Worm (Caenorhabditis elegans): ENCODE results near the gene F38B6.7.

Gene F38B6.7

ce11 chrX:6736358-6736991, 38.3 kb upstream of the F38B6.7 start (continued):
- peak; percentile 50 for TF ChIP-seq dve-1 (tag; optimal IDR thresholded peaks at IDR 0.05; ENCODE audit: insufficient read depth)
- peak; percentile 67; the same call in 1 of the 2 replicates for TF ChIP-seq saeg-2 (GFP tag; IDR thresholded peaks at IDR 0.05)
- peak; percentile 8 to 45 for TF ChIP-seq lsy-2 (tag; optimal IDR thresholded peaks at IDR 0.05)
- TF ChIP-seq nhr-102 (tag; optimal IDR thresholded peaks at IDR 0.05), result peak; percentile 71
- TF ChIP-seq ZK546.5 (tag; optimal IDR thresholded peaks at IDR 0.05), result no peak
- TF ChIP-seq F37D6.2 (tag; optimal IDR thresholded peaks at IDR 0.05), result no peak
- peak; percentile 62; the same call in 1 of the 2 replicates for TF ChIP-seq ceh-20 (GFP tag; IDR thresholded peaks at IDR 0.05)
- TF ChIP-seq dpl-1 (GFP tag; optimal IDR thresholded peaks at IDR 0.05), result peak; percentile 45
- TF ChIP-seq lim-7 (GFP tag; IDR thresholded peaks at IDR 0.05), result no peak
- TF ChIP-seq dmd-6 (GFP tag; IDR thresholded peaks at IDR 0.05), result peak; percentile 91
- peak; percentile 57; the same call in 1 of the 2 replicates for TF ChIP-seq lin-1 (GFP tag; IDR thresholded peaks at IDR 0.05)
- TF ChIP-seq hlh-11 (tag; optimal IDR thresholded peaks at IDR 0.05), result peak; percentile 95
- peak; percentile 14 for TF ChIP-seq T20F7.1 (GFP tag; optimal IDR thresholded peaks at IDR 0.05)
- no peak for TF ChIP-seq zip-11 (GFP tag; IDR thresholded peaks at IDR 0.05)
- TF ChIP-seq fkh-10 (GFP tag; optimal IDR thresholded peaks at IDR 0.05), result peak; percentile 52
- TF ChIP-seq madf-5 (GFP tag; IDR thresholded peaks at IDR 0.05), result no peak

ce11 chrX:6735494-6735893, 37.3 kb upstream of the F38B6.7 start:
- TF ChIP-seq unc-62 (GFP tag; optimal IDR thresholded peaks at IDR 0.05 in 1 of 2) (peak in 1 of 2 experiments; percentile 59), unc-62 (tag; optimal IDR thresholded peaks at IDR 0.05) (no peak), nhr-48 (tag; optimal IDR thresholded peaks at IDR 0.05) (peak; percentile 64), mdl-1 (tag; optimal IDR thresholded peaks at IDR 0.05) (peak; percentile 50 to 91), aha-1 (tag) (peak; percentile 44), daf-8 (GFP tag; IDR thresholded peaks at IDR 0.05) (no peak), lin-29 (GFP tag; IDR thresholded peaks at IDR 0.05) (no peak), mdt-29 (GFP tag; IDR thresholded peaks at IDR 0.05) (0 out of 2 replicates have a peak, but pooled peaks have one; percentile 13), nhr-102 (tag; optimal IDR thresholded peaks at IDR 0.05) (peak; percentile 17), hlh-30 (tag; optimal IDR thresholded peaks at IDR 0.05; ENCODE audit: insufficient read depth) (peak; percentile 95), dve-1 (tag; optimal IDR thresholded peaks at IDR 0.05; ENCODE audit: insufficient read depth) (peak; percentile 60), nhr-28 (tag; optimal IDR thresholded peaks at IDR 0.05) (peak; percentile 3), daf-16 (GFP tag; optimal IDR thresholded peaks at IDR 0.05) (peak in 1 of 2 experiments; percentile 91), daf-16 (tag; optimal IDR thresholded peaks at IDR 0.05) (peak; percentile 23), hlh-11 (tag; optimal IDR thresholded peaks at IDR 0.05) (peak; percentile 66), lim-7 (GFP tag; IDR thresholded peaks at IDR 0.05) (no peak), cey-2 (tag; optimal IDR thresholded peaks at IDR 0.05; ENCODE audit: borderline replicate concordance, insufficient read depth) (no peak), hif-1 (tag; optimal IDR thresholded peaks at IDR 0.05) (peak in 1 of 2 experiments; percentile 54), sdz-12 (GFP tag; optimal IDR thresholded peaks at IDR 0.05) (no peak), lsy-2 (tag; optimal IDR thresholded peaks at IDR 0.05) (peak in 1 of 2 experiments; percentile 40), nhr-76 (tag; optimal IDR thresholded peaks at IDR 0.05) (no peak), nhr-25 (tag; optimal IDR thresholded peaks at IDR 0.05; ENCODE audit: borderline replicate concordance, insufficient read depth) (no peak), mxl-3 (GFP tag; optimal IDR thresholded peaks at IDR 0.05) (peak; percentile 48), attf-4 (tag; optimal IDR thresholded peaks at IDR 0.05) (no peak), zip-11 (GFP tag; IDR thresholded peaks at IDR 0.05) (no peak), unc-39 (tag; optimal IDR thresholded peaks at IDR 0.05) (no peak), dmd-6 (GFP tag; IDR thresholded peaks at IDR 0.05) (peak; percentile 41; the same call in 1 of the 2 replicates), nhr-11 (tag; optimal IDR thresholded peaks at IDR 0.05) (peak; percentile 46)

Measured in whole organism, L4 larva.